Fruit fly (Drosophila melanogaster) whole organism, embryonic: Measurements from ENCODE around the gene Eip63E.

ENCODE experiments used
- Aef1 ChIP-seq: fragments of 200-800 bp; sonication (Bioruptor generic); IDR thresholded peaks from 3 replicates; pipeline ENCODE4 v1.3.6; 2022; ENCODE audit warnings: missing biosample characterization, missing genetic modification characterization
- Atf3 ChIP-seq: fragments of 200-800 bp; sonication (Bioruptor generic); optimal IDR thresholded peaks from 3 replicates; lab custom pipeline; 2016; ENCODE audit warnings: missing biosample characterization, missing genetic modification characterization
- Bgb ChIP-seq: fragments of 200-800 bp; sonication (Bioruptor generic); IDR thresholded peaks from 2 replicates; pipeline ENCODE4 v1.3.6; 2022; ENCODE audit warnings: missing biosample characterization, missing genetic modification characterization; ENCODE audit not compliant: partially characterized antibody
- CG12155 ChIP-seq: fragments of 200-800 bp; sonication (Bioruptor generic); optimal IDR thresholded peaks from 3 replicates; lab custom pipeline; 2016; ENCODE audit warnings: missing biosample characterization, missing genetic modification characterization
- CG12744 ChIP-seq: fragments of 200-800 bp; sonication (Bioruptor generic); optimal IDR thresholded peaks from 2 replicates; lab custom pipeline; 2016; ENCODE audit warnings: missing biosample characterization, missing genetic modification characterization
- CG13123 ChIP-seq: fragments of 200-800 bp; sonication (Bioruptor generic); optimal IDR thresholded peaks from 2 replicates; lab custom pipeline; 2016; ENCODE audit warnings: missing biosample characterization, missing genetic modification characterization
- CG13287 ChIP-seq: fragments of 200-800 bp; sonication (Bioruptor generic); IDR thresholded peaks from 2 replicates; pipeline ENCODE4 v1.3.6; 2022; ENCODE audit warnings: missing biosample characterization, missing genetic modification characterization; ENCODE audit not compliant: partially characterized antibody
- CG13296 ChIP-seq: fragments of 200-800 bp; sonication (Bioruptor generic); optimal IDR thresholded peaks from 3 replicates; lab custom pipeline; 2018; ENCODE audit warnings: missing biosample characterization, mild to moderate bottlenecking, missing genetic modification characterization
- CG1529 ChIP-seq: fragments of 200-800 bp; sonication (Bioruptor generic); optimal IDR thresholded peaks from 3 replicates; lab custom pipeline; 2018; ENCODE audit warnings: missing biosample characterization, missing genetic modification characterization
- CG16863 ChIP-seq: fragments of 200-800 bp; sonication (Bioruptor generic); optimal IDR thresholded peaks from 3 replicates; lab custom pipeline; 2016; ENCODE audit warnings: missing biosample characterization, missing genetic modification characterization
- CG1792 ChIP-seq: fragments of 200-800 bp; sonication (Bioruptor generic); optimal IDR thresholded peaks from 2 replicates; lab custom pipeline; 2016; ENCODE audit warnings: missing biosample characterization, missing genetic modification characterization
- CG2120 ChIP-seq: fragments of 200-800 bp; sonication (Bioruptor generic); optimal IDR thresholded peaks from 3 replicates; lab custom pipeline; 2016; ENCODE audit warnings: missing biosample characterization, missing genetic modification characterization
- CG4424 ChIP-seq: fragments of 200-800 bp; sonication (Bioruptor generic); optimal IDR thresholded peaks from 3 replicates; lab custom pipeline; 2016; ENCODE audit warnings: missing biosample characterization, missing genetic modification characterization
- CG5245 ChIP-seq: fragments of 200-800 bp; sonication (Bioruptor generic); optimal IDR thresholded peaks from 3 replicates; lab custom pipeline; 2016; ENCODE audit warnings: missing biosample characterization, missing genetic modification characterization
- CG6791 ChIP-seq: fragments of 200-800 bp; sonication (Bioruptor generic); IDR thresholded peaks from 3 replicates; pipeline ENCODE4 v1.3.6; 2022; ENCODE audit warnings: missing biosample characterization, missing genetic modification characterization; ENCODE audit not compliant: partially characterized antibody
- CG6813 ChIP-seq: fragments of 200-800 bp; sonication (Bioruptor generic); optimal IDR thresholded peaks from 2 replicates; lab custom pipeline; 2017; ENCODE audit warnings: missing biosample characterization, missing genetic modification characterization, mild to moderate bottlenecking, moderate library complexity, missing genetic modification reagents
- CG7839 ChIP-seq: fragments of 200-800 bp; sonication (Bioruptor generic); optimal IDR thresholded peaks from 3 replicates; lab custom pipeline; 2018; ENCODE audit warnings: missing biosample characterization, mild to moderate bottlenecking, missing genetic modification characterization, moderate library complexity
- CG9437 ChIP-seq: fragments of 200-800 bp; sonication (Bioruptor generic); optimal IDR thresholded peaks from 2 replicates; lab custom pipeline; 2018; ENCODE audit warnings: missing biosample characterization, mild to moderate bottlenecking, missing genetic modification characterization
- CG9932 ChIP-seq: fragments of 200-800 bp; sonication (Bioruptor generic); IDR thresholded peaks from 2 replicates; pipeline ENCODE4 v1.3.6; 2022; ENCODE audit warnings: missing biosample characterization, missing genetic modification characterization
- D ChIP-seq, 2 experiments: fragments of 200-800 bp in 1 of 2; fragments of >200 bp in 1 of 2; sonication (Bioruptor generic) in 1 of 2; optimal IDR thresholded peaks; 2 replicates in 1 of 2; 3 replicates in 1 of 2; lab custom pipeline; 2017; ENCODE audit warnings: mild to moderate bottlenecking in 1 of 2, missing biosample characterization in 1 of 2, missing genetic modification characterization in 1 of 2, missing genetic modification reagents in 1 of 2
- D19A ChIP-seq: fragments of 200-800 bp; optimal IDR thresholded peaks from 3 replicates; lab custom pipeline; 2019; ENCODE audit warnings: missing biosample characterization, mild to moderate bottlenecking, missing genetic modification characterization, moderate library complexity
- Dek ChIP-seq: fragments of 200-800 bp; sonication (Bioruptor generic); optimal IDR thresholded peaks from 3 replicates; lab custom pipeline; 2019; ENCODE audit warnings: missing biosample characterization, mild to moderate bottlenecking, missing genetic modification characterization, moderate library complexity
- Dfd ChIP-seq, 2 experiments: fragments of >200 bp; optimal IDR thresholded peaks; 2 replicates each; lab custom pipeline; 2017; ENCODE audit warnings: missing biosample characterization in 2 of 2, missing genetic modification characterization in 2 of 2
- Doc2 ChIP-seq: fragments of 200-800 bp; sonication (Bioruptor generic); IDR thresholded peaks from 2 replicates; pipeline ENCODE4 v1.3.6; 2022; ENCODE audit warnings: missing biosample characterization, missing genetic modification characterization
- Drgx ChIP-seq: fragments of 200-800 bp; sonication (Bioruptor generic); IDR thresholded peaks from 2 replicates; pipeline ENCODE4 v1.3.6; 2022; ENCODE audit warnings: missing biosample characterization, missing genetic modification characterization
- E2f2 ChIP-seq: fragments of 200-800 bp; sonication (Bioruptor generic); IDR thresholded peaks from 2 replicates; pipeline ENCODE4 v1.3.6; 2022; ENCODE audit warnings: missing biosample characterization, missing genetic modification characterization
- Ets97D ChIP-seq: fragments of 200-800 bp; sonication (Bioruptor generic); optimal IDR thresholded peaks from 3 replicates; lab custom pipeline; 2016; ENCODE audit warnings: missing biosample characterization, missing genetic modification characterization
- HHEX ChIP-seq: fragments of 200-800 bp; sonication (Bioruptor generic); optimal IDR thresholded peaks from 3 replicates; lab custom pipeline; 2017; ENCODE audit warnings: missing biosample characterization, mild to moderate bottlenecking, missing genetic modification characterization, missing genetic modification reagents
- NFAT ChIP-seq: fragments of 200-800 bp; sonication (Bioruptor generic); IDR thresholded peaks from 2 replicates; pipeline ENCODE4 v1.3.6; 2022; ENCODE audit warnings: missing biosample characterization, missing genetic modification characterization
- Nf-YB ChIP-seq: fragments of 200-800 bp; sonication (Bioruptor generic); optimal IDR thresholded peaks from 3 replicates; lab custom pipeline; 2019; ENCODE audit warnings: missing biosample characterization, mild to moderate bottlenecking, missing genetic modification characterization, moderate library complexity
- Ssrp ChIP-seq: fragments of 200-800 bp; sonication (Bioruptor generic); optimal IDR thresholded peaks from 2 replicates; lab custom pipeline; 2018; ENCODE audit warnings: missing biosample characterization, mild to moderate bottlenecking, missing genetic modification characterization, moderate library complexity
- Tbp ChIP-seq: fragments of >200 bp; optimal IDR thresholded peaks from 2 replicates; lab custom pipeline; 2018; ENCODE audit warnings: missing biosample characterization, missing genetic modification characterization
- cg ChIP-seq: fragments of 200-800 bp; sonication (Bioruptor generic); optimal IDR thresholded peaks from 3 replicates; lab custom pipeline; 2019; ENCODE audit warnings: missing biosample characterization, mild to moderate bottlenecking, missing genetic modification characterization, moderate library complexity
- ci ChIP-seq: fragments of 200-800 bp; sonication (Bioruptor generic); IDR thresholded peaks from 3 replicates; pipeline ENCODE4 v1.3.6; 2022; ENCODE audit warnings: missing biosample characterization, missing genetic modification characterization
- danr ChIP-seq: fragments of 200-800 bp; sonication (Bioruptor generic); IDR thresholded peaks from 2 replicates; pipeline ENCODE4 v1.3.6; 2022; ENCODE audit warnings: missing biosample characterization, missing genetic modification characterization
- dmrt11E ChIP-seq: fragments of 200-800 bp; sonication (Bioruptor generic); optimal IDR thresholded peaks from 3 replicates; lab custom pipeline; 2018; ENCODE audit warnings: missing biosample characterization, mild to moderate bottlenecking, missing genetic modification characterization, moderate library complexity
- en ChIP-seq: fragments of 200-800 bp; sonication (Bioruptor generic); optimal IDR thresholded peaks from 2 replicates; lab custom pipeline; 2016; ENCODE audit warnings: missing biosample characterization, missing genetic modification characterization
- eyg ChIP-seq: fragments of 200-800 bp; sonication (Bioruptor generic); optimal IDR thresholded peaks from 3 replicates; lab custom pipeline; 2016; ENCODE audit warnings: missing biosample characterization, missing genetic modification characterization
- fd96Cb ChIP-seq: fragments of 200-800 bp; sonication (Bioruptor generic); optimal IDR thresholded peaks from 2 replicates; lab custom pipeline; 2018; ENCODE audit warnings: missing biosample characterization, mild to moderate bottlenecking, missing genetic modification characterization, moderate library complexity
- ftz-f1 ChIP-seq: fragments of 200-800 bp; sonication (Bioruptor generic); optimal IDR thresholded peaks from 2 replicates; lab custom pipeline; 2016; ENCODE audit warnings: missing biosample characterization, missing genetic modification characterization
- gro ChIP-seq: fragments of 200-800 bp; sonication (Bioruptor generic); optimal IDR thresholded peaks from 2 replicates; lab custom pipeline; 2016; ENCODE audit warnings: missing biosample characterization, missing genetic modification characterization
- gsb-n ChIP-seq: fragments of 200-800 bp; sonication (Bioruptor generic); optimal IDR thresholded peaks from 3 replicates; lab custom pipeline; 2018; ENCODE audit warnings: missing biosample characterization, mild to moderate bottlenecking, missing genetic modification characterization
- lov ChIP-seq, 2 experiments: fragments of 200-800 bp in 1 of 2; fragments of >200 bp in 1 of 2; sonication (Bioruptor generic) in 1 of 2; IDR thresholded peaks in 1 of 2; optimal IDR thresholded peaks in 1 of 2; 2 replicates in 1 of 2; 3 replicates in 1 of 2; pipeline versions ENCODE4 v1.3.6 to Lab custom; 2017 to 2022; ENCODE audit warnings: missing biosample characterization in 1 of 2, missing genetic modification characterization in 1 of 2
- nerfin-1 ChIP-seq: fragments of 200-800 bp; sonication (Bioruptor generic); optimal IDR thresholded peaks from 3 replicates; lab custom pipeline; 2019; ENCODE audit warnings: missing biosample characterization, mild to moderate bottlenecking, missing genetic modification characterization, moderate library complexity
- phol ChIP-seq: fragments of 200-800 bp; sonication (Bioruptor generic); optimal IDR thresholded peaks from 3 replicates; lab custom pipeline; 2018; ENCODE audit warnings: missing biosample characterization, mild to moderate bottlenecking, missing genetic modification characterization, moderate library complexity
- pzg ChIP-seq: fragments of 200-800 bp; sonication (Bioruptor generic); optimal IDR thresholded peaks from 3 replicates; lab custom pipeline; 2018; ENCODE audit warnings: missing biosample characterization, mild to moderate bottlenecking, missing genetic modification characterization, moderate library complexity
- sim ChIP-seq: fragments of 200-800 bp; sonication (Bioruptor generic); IDR thresholded peaks from 2 replicates; pipeline ENCODE4 v1.3.6; 2022; ENCODE audit warnings: missing biosample characterization, missing genetic modification characterization
- ssp ChIP-seq: fragments of 200-800 bp; sonication (Bioruptor generic); IDR thresholded peaks from 2 replicates; pipeline ENCODE4 v1.3.6; 2022; ENCODE audit warnings: missing biosample characterization, missing genetic modification characterization
- tgo ChIP-seq: fragments of 200-800 bp; sonication (Bioruptor generic); IDR thresholded peaks from 3 replicates; pipeline ENCODE4 v1.3.6; 2022; ENCODE audit warnings: missing biosample characterization, missing genetic modification characterization
- trem ChIP-seq: fragments of 200-800 bp; optimal IDR thresholded peaks from 3 replicates; lab custom pipeline; 2019; ENCODE audit warnings: missing biosample characterization, mild to moderate bottlenecking, missing genetic modification characterization, moderate library complexity
- yki ChIP-seq: fragments of >200 bp; optimal IDR thresholded peaks from 3 replicates; lab custom pipeline; 2018

Gene Eip63E

DNA sequence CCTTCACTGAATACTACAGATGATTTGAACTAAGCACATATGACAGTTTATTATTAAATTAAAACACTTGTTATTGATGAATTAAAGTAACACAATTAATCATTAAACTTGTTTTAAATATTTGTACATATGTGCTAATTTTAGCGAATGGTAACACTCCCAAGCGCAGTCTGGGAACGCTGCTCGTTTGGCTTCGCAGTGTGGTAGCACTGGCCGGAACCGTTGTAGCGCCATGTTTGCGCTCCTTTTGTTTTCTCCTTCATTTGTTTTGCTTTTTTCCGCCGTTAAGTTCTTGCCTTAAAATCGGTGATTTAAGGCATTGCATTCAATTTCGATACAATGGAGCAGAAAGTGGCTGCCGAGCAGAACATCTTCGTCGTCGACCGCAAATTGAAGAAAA is 49.4 kb upstream of the Eip63E start, which contains the start of gene CycJ:
TSS of gene CycJ (plus strand) at position 229 of the 400 bp plus-strand sequence.
- TF ChIP-seq gsb-n (tag; lab: Kevin White, UChicago): no peak
- TF ChIP-seq CG12155 (GFP tag; lab: Kevin White, UChicago): no peak
- peak; percentile 19 for TF ChIP-seq trem (tag; lab: Kevin White, UChicago)
- no peak for TF ChIP-seq CG5245 (GFP tag; lab: Kevin White, UChicago)
- no peak for TF ChIP-seq Nf-YB
- TF ChIP-seq cg (GFP tag; lab: Kevin White, UChicago): no peak
- 0 out of 2 replicates have a peak, but pooled peaks have one; percentile 7 for TF ChIP-seq Bgb (GFP tag; lab: Robert Waterston, UW)
- TF ChIP-seq D (optimal IDR thresholded peaks at IDR 0.05; lab: Kevin White, UChicago): no peak
- TF ChIP-seq D (GFP tag; optimal IDR thresholded peaks at IDR 0.05; lab: Kevin White, UChicago): no peak
- no peak for TF ChIP-seq CG1529 (GFP tag; lab: Kevin White, UChicago)
- no peak for TF ChIP-seq ci
- no peak for TF ChIP-seq eyg (GFP tag; lab: Kevin White, UChicago)
- no peak for TF ChIP-seq CG16863
- no peak for TF ChIP-seq Dek (tag; lab: Kevin White, UChicago)
- TF ChIP-seq HHEX (GFP tag; lab: Kevin White, UChicago): no peak
- peak; percentile 87 for TF ChIP-seq phol (tag; lab: Kevin White, UChicago)
- TF ChIP-seq fd96Cb: no peak
- TF ChIP-seq CG6813: no peak
- no peak for TF ChIP-seq Dfd (GFP tag; optimal IDR thresholded peaks at IDR 0.05; lab: Kevin White, UChicago)
- TF ChIP-seq Ssrp (tag; lab: Kevin White, UChicago): no peak
- TF ChIP-seq danr (GFP tag; lab: Robert Waterston, UW): no peak
- no peak for TF ChIP-seq ssp (GFP tag; lab: Robert Waterston, UW)
- TF ChIP-seq CG13296 (GFP tag; lab: Kevin White, UChicago): no peak
- peak; percentile 8 for TF ChIP-seq pzg (GFP tag; lab: Kevin White, UChicago)
- TF ChIP-seq Aef1: no peak
- no peak for TF ChIP-seq nerfin-1 (tag; lab: Kevin White, UChicago)
- TF ChIP-seq CG9437 (GFP tag; lab: Kevin White, UChicago): no peak
- TF ChIP-seq Doc2 (GFP tag; lab: Robert Waterston, UW): no peak
- TF ChIP-seq CG6791: no peak
- TF ChIP-seq CG13287 (GFP tag; lab: Robert Waterston, UW): peak; percentile 13; the same call in 1 of the 2 replicates
- no peak for TF ChIP-seq dmrt11E (tag; lab: Kevin White, UChicago)
- no peak for TF ChIP-seq Drgx
- no peak for TF ChIP-seq lov (optimal IDR thresholded peaks at IDR 0.05; lab: Kevin White, UChicago)
- no peak for TF ChIP-seq lov (GFP tag; IDR thresholded peaks at IDR 0.05; lab: Robert Waterston, UW)
- TF ChIP-seq yki (lab: Kevin White, UChicago): no peak
- TF ChIP-seq Atf3: no peak
- no peak for TF ChIP-seq CG12744 (GFP tag; lab: Kevin White, UChicago)
- no peak for TF ChIP-seq E2f2 (GFP tag; lab: Robert Waterston, UW)
- no peak for TF ChIP-seq CG7839 (tag; lab: Kevin White, UChicago)
- TF ChIP-seq D19A (tag; lab: Kevin White, UChicago): no peak
- TF ChIP-seq Tbp (GFP tag; lab: Kevin White, UChicago): no peak
- no peak for TF ChIP-seq en (GFP tag; lab: Kevin White, UChicago)
- TF ChIP-seq gro (GFP tag; lab: Kevin White, UChicago): no peak
- TF ChIP-seq tgo (GFP tag; lab: Robert Waterston, UW): no peak
- no peak for TF ChIP-seq sim (GFP tag; lab: Robert Waterston, UW)
- TF ChIP-seq CG13123 (GFP tag; lab: Kevin White, UChicago): no peak
- no peak for TF ChIP-seq CG4424 (GFP tag; lab: Kevin White, UChicago)
- no peak for TF ChIP-seq CG1792 (GFP tag; lab: Kevin White, UChicago)
- no peak for TF ChIP-seq NFAT
- TF ChIP-seq Ets97D: peak; percentile 61
- no peak for TF ChIP-seq CG2120 (GFP tag; lab: Kevin White, UChicago)
- TF ChIP-seq ftz-f1 (GFP tag; lab: Kevin White, UChicago): no peak
- no peak for TF ChIP-seq CG9932 (GFP tag; lab: Robert Waterston, UW)
